Fruit fly (Drosophila melanogaster): ENCODE data around the gene CG18132.

The CG18132 gene

dm6 chr2L:1547860-1548259 lies 30.6 kb upstream of the CG18132 start:
- TF ChIP-seq CG10348 (GFP tag; IDR thresholded peaks at IDR 0.05) (no peak), rn (GFP tag; IDR thresholded peaks at IDR 0.05) (no peak), fd96Ca (GFP tag; IDR thresholded peaks at IDR 0.05) (no peak), CG9948 (tag; optimal IDR thresholded peaks at IDR 0.05) (no peak), Ets98B (GFP tag; IDR thresholded peaks at IDR 0.05) (no peak), Snoo (tag; optimal IDR thresholded peaks at IDR 0.05) (no peak), Pif1A (GFP tag; optimal IDR thresholded peaks at IDR 0.05) (no peak), Pif1B (GFP tag; optimal IDR thresholded peaks at IDR 0.05) (no peak), D1 (tag; optimal IDR thresholded peaks at IDR 0.05) (no peak), CG32121 (GFP tag; IDR thresholded peaks at IDR 0.05) (no peak), CG8301 (tag; optimal IDR thresholded peaks at IDR 0.05) (no peak), CG34367 (tag; optimal IDR thresholded peaks at IDR 0.05) (no peak), CG13204 (GFP tag; optimal IDR thresholded peaks at IDR 0.05) (no peak), CG12605 (GFP tag; IDR thresholded peaks at IDR 0.05) (no peak), CG4496 (GFP tag; IDR thresholded peaks at IDR 0.05) (no peak), CG15710 (tag; optimal IDR thresholded peaks at IDR 0.05) (no peak), gl (tag; optimal IDR thresholded peaks at IDR 0.05) (no peak), EcR (GFP tag; optimal IDR thresholded peaks at IDR 0.05) (no peak), CG14655 (GFP tag; optimal IDR thresholded peaks at IDR 0.05) (no peak)

- TF ChIP-seq CG14655 (GFP tag; optimal IDR thresholded peaks at IDR 0.05): peak; percentile 74
- peak; percentile 69 for TF ChIP-seq CG8301 (tag; optimal IDR thresholded peaks at IDR 0.05)
- no peak for TF ChIP-seq CG13204 (GFP tag; optimal IDR thresholded peaks at IDR 0.05)
- TF ChIP-seq CG12605 (GFP tag; IDR thresholded peaks at IDR 0.05): no peak
- no peak for TF ChIP-seq Pif1B (GFP tag; optimal IDR thresholded peaks at IDR 0.05)
- TF ChIP-seq CG17806 (tag; optimal IDR thresholded peaks at IDR 0.05): no peak
- TF ChIP-seq gl (tag; optimal IDR thresholded peaks at IDR 0.05): no peak
- TF ChIP-seq CG15710 (tag; optimal IDR thresholded peaks at IDR 0.05): no peak
- TF ChIP-seq fd96Ca (GFP tag; IDR thresholded peaks at IDR 0.05): no peak
- no peak for TF ChIP-seq CG4496 (GFP tag; IDR thresholded peaks at IDR 0.05)
- TF ChIP-seq EcR (GFP tag; optimal IDR thresholded peaks at IDR 0.05): no peak
Measured at dm6 chr2L:1538132-1538531, 20.9 kb upstream of the CG18132 start.

dm6 chr2L:1535231-1535630 lies 18.0 kb upstream of the CG18132 start:
- TF ChIP-seq CG8301 (tag; optimal IDR thresholded peaks at IDR 0.05) (peak; percentile 22), Ets98B (GFP tag; IDR thresholded peaks at IDR 0.05) (peak; percentile 72), CG32121 (GFP tag; IDR thresholded peaks at IDR 0.05) (peak; percentile 68), EcR (GFP tag; optimal IDR thresholded peaks at IDR 0.05) (no peak), CG15710 (tag; optimal IDR thresholded peaks at IDR 0.05) (no peak), fd96Ca (GFP tag; IDR thresholded peaks at IDR 0.05) (no peak), CG10348 (GFP tag; IDR thresholded peaks at IDR 0.05) (no peak), CG4496 (GFP tag; IDR thresholded peaks at IDR 0.05) (peak; percentile 11; the same call in 1 of the 3 replicates), Pif1A (GFP tag; optimal IDR thresholded peaks at IDR 0.05) (no peak), CG8159 (tag; optimal IDR thresholded peaks at IDR 0.05) (no peak)

- TF ChIP-seq CG14655 (GFP tag; optimal IDR thresholded peaks at IDR 0.05): no peak
- no peak for TF ChIP-seq Snoo (tag; optimal IDR thresholded peaks at IDR 0.05)
- TF ChIP-seq CG15710 (tag; optimal IDR thresholded peaks at IDR 0.05): no peak
- TF ChIP-seq fd96Ca (GFP tag; IDR thresholded peaks at IDR 0.05): no peak
- TF ChIP-seq Pif1B (GFP tag; optimal IDR thresholded peaks at IDR 0.05): no peak
- no peak for TF ChIP-seq CG34367 (tag; optimal IDR thresholded peaks at IDR 0.05)
- no peak for TF ChIP-seq CG8301 (tag; optimal IDR thresholded peaks at IDR 0.05)
- no peak for TF ChIP-seq CG4496 (GFP tag; IDR thresholded peaks at IDR 0.05)
- TF ChIP-seq gl (tag; optimal IDR thresholded peaks at IDR 0.05): no peak
- TF ChIP-seq CG13204 (GFP tag; optimal IDR thresholded peaks at IDR 0.05): no peak
- TF ChIP-seq CG32121 (GFP tag; IDR thresholded peaks at IDR 0.05): no peak
- TF ChIP-seq EcR (GFP tag; optimal IDR thresholded peaks at IDR 0.05): no peak
- TF ChIP-seq Pif1A (GFP tag; optimal IDR thresholded peaks at IDR 0.05): no peak
- TF ChIP-seq Ets98B (GFP tag; IDR thresholded peaks at IDR 0.05): no peak
- TF ChIP-seq CG8159 (tag; optimal IDR thresholded peaks at IDR 0.05): no peak
- no peak for TF ChIP-seq CG12605 (GFP tag; IDR thresholded peaks at IDR 0.05)
- no peak for TF ChIP-seq CG9948 (tag; optimal IDR thresholded peaks at IDR 0.05)
- TF ChIP-seq CG17806 (tag; optimal IDR thresholded peaks at IDR 0.05): no peak
- TF ChIP-seq rn (GFP tag; IDR thresholded peaks at IDR 0.05): no peak
- TF ChIP-seq CG10348 (GFP tag; IDR thresholded peaks at IDR 0.05): no peak
Measured at dm6 chr2L:1522397-1522796, 5.1 kb upstream of the CG18132 start, which contains the start of gene Or22b. Gene Or22b (plus strand): TSS chr2L:1522697.

- TF ChIP-seq CG8159 (tag; optimal IDR thresholded peaks at IDR 0.05) (no peak), CG15710 (tag; optimal IDR thresholded peaks at IDR 0.05) (no peak), CG12605 (GFP tag; IDR thresholded peaks at IDR 0.05) (no peak)
Measured at dm6 chr2L:1520191-1520590, 2.9 kb upstream of the CG18132 start, which contains the start of gene Or22a. Gene Or22a (plus strand): TSS chr2L:1520491.

dm6 chr2L:1518022-1518421 lies 744 bp upstream of the CG18132 start, which contains the start of gene halo:
Gene halo (minus strand): TSS chr2L:1518148.
- TF ChIP-seq CG10348 (GFP tag; IDR thresholded peaks at IDR 0.05): no peak
- no peak for TF ChIP-seq EcR (GFP tag; optimal IDR thresholded peaks at IDR 0.05)
- TF ChIP-seq Pif1B (GFP tag; optimal IDR thresholded peaks at IDR 0.05): no peak
- TF ChIP-seq CG8301 (tag; optimal IDR thresholded peaks at IDR 0.05): no peak
- TF ChIP-seq gl (tag; optimal IDR thresholded peaks at IDR 0.05): no peak
- no peak for TF ChIP-seq CG4496 (GFP tag; IDR thresholded peaks at IDR 0.05)
- no peak for TF ChIP-seq Ets98B (GFP tag; IDR thresholded peaks at IDR 0.05)
- no peak for TF ChIP-seq CG17806 (tag; optimal IDR thresholded peaks at IDR 0.05)
- TF ChIP-seq CG15710 (tag; optimal IDR thresholded peaks at IDR 0.05): no peak
- TF ChIP-seq fd96Ca (GFP tag; IDR thresholded peaks at IDR 0.05): no peak
- no peak for TF ChIP-seq Snoo (tag; optimal IDR thresholded peaks at IDR 0.05)
- no peak for TF ChIP-seq CG32121 (GFP tag; IDR thresholded peaks at IDR 0.05)

Measured in whole organism, pupa.